Worm (Caenorhabditis elegans) whole organism, L4 larva: ENCODE data around the gene B0524.2.

Source experiments
- F26F4.8 ChIP-seq: fragments of 200-800 bp; sonication (Bioruptor generic); conservative IDR thresholded peaks from 2 replicates; pipeline ENCODE4 v1.3.6; 2022; ENCODE audit warnings: missing genetic modification characterization, missing compliant biosample characterization
- F37D6.2 ChIP-seq: sonication (generic microtip); optimal IDR thresholded peaks from 2 replicates; lab custom pipeline; 2016; ENCODE audit warnings: mild to moderate bottlenecking, missing genetic modification characterization, missing compliant biosample characterization
- T26A8.4 ChIP-seq: fragments of 200-800 bp; sonication (Bioruptor generic); IDR thresholded peaks from 2 replicates; pipeline ENCODE4 v1.3.6; 2022; ENCODE audit warnings: missing genetic modification characterization, missing compliant biosample characterization
- aha-1 ChIP-seq: fragments of 150-350 bp; peaks from one replicate; lab custom pipeline; 2014; ENCODE audit warnings: missing biosample characterization, missing genetic modification characterization
- ama-1 ChIP-seq: fragments of 150-350 bp; optimal IDR thresholded peaks from 2 replicates; lab custom pipeline; 2014; ENCODE audit warnings: inconsistent platforms, mixed read lengths
- ceh-28 ChIP-seq: fragments of 150-350 bp; optimal IDR thresholded peaks from 2 replicates; lab custom pipeline; 2014; ENCODE audit warnings: missing biosample characterization, missing genetic modification reagents, missing genetic modification characterization
- ceh-44 ChIP-seq: fragments of 200-800 bp; sonication (Bioruptor generic); IDR thresholded peaks from 2 replicates; pipeline ENCODE4 v1.3.6; 2022; ENCODE audit warnings: missing genetic modification reagents, missing genetic modification characterization, missing compliant biosample characterization
- ceh-62 ChIP-seq: sonication (generic microtip); optimal IDR thresholded peaks from 2 replicates; lab custom pipeline; 2017; ENCODE audit warnings: missing biosample characterization, missing genetic modification characterization
- ctbp-1 ChIP-seq: fragments of 200-800 bp; sonication (Bioruptor generic); IDR thresholded peaks from 2 replicates; pipeline ENCODE4 v1.3.6; 2022; ENCODE audit warnings: missing genetic modification reagents, missing genetic modification characterization, missing compliant biosample characterization
- daf-16 ChIP-seq, 3 experiments: sonication (generic microtip); optimal IDR thresholded peaks; 2 replicates each; lab custom pipeline; 2016 to 2017; ENCODE audit warnings: missing genetic modification characterization in 3 of 3, missing genetic modification reagents in 3 of 3, mild to moderate bottlenecking in 2 of 3, missing compliant biosample characterization in 2 of 3, missing biosample characterization in 1 of 3, moderate library complexity in 1 of 3
- daf-19 ChIP-seq: fragments of 200-800 bp; sonication (Bioruptor generic); conservative IDR thresholded peaks from 2 replicates; pipeline ENCODE4 v1.3.6; 2022; ENCODE audit warnings: missing genetic modification characterization, missing compliant biosample characterization
- daf-8 ChIP-seq: fragments of 200-800 bp; sonication (Bioruptor generic); IDR thresholded peaks from 2 replicates; pipeline ENCODE4 v1.3.6; 2022; ENCODE audit warnings: missing genetic modification characterization, missing compliant biosample characterization
- duxl-1 ChIP-seq: sonication (generic microtip); optimal IDR thresholded peaks from 2 replicates; lab custom pipeline; 2016; ENCODE audit warnings: mild to moderate bottlenecking, missing genetic modification characterization, moderate library complexity, missing compliant biosample characterization; ENCODE audit not compliant: poor library complexity
- dve-1 ChIP-seq: sonication (generic microtip); optimal IDR thresholded peaks from 2 replicates; lab custom pipeline; 2017; ENCODE audit warnings: antibody characterized with exemption, mild to moderate bottlenecking, missing genetic modification characterization, missing compliant biosample characterization; ENCODE audit not compliant: insufficient read depth
- egl-43 ChIP-seq: fragments of 200-800 bp; sonication (Bioruptor generic); IDR thresholded peaks from 2 replicates; pipeline ENCODE4 v1.3.6; 2022; ENCODE audit warnings: missing genetic modification reagents, missing genetic modification characterization, missing compliant biosample characterization
- fos-1 ChIP-seq: fragments of 150-350 bp; optimal IDR thresholded peaks from 2 replicates; lab custom pipeline; 2014; ENCODE audit warnings: missing biosample characterization, missing genetic modification characterization
- gei-8 ChIP-seq: fragments of 200-800 bp; sonication (Bioruptor generic); optimal IDR thresholded peaks from 2 replicates; lab custom pipeline; 2018; ENCODE audit warnings: mild to moderate bottlenecking, missing genetic modification characterization, missing compliant biosample characterization
- hif-1 ChIP-seq, 2 experiments: sonication (generic microtip); optimal IDR thresholded peaks; 2 replicates each; lab custom pipeline; 2016 to 2017; ENCODE audit warnings: missing compliant biosample characterization in 2 of 2, missing genetic modification characterization in 2 of 2, missing genetic modification reagents in 2 of 2, missing genotype in 2 of 2, mild to moderate bottlenecking in 1 of 2
- hlh-30 ChIP-seq: sonication (generic microtip); optimal IDR thresholded peaks from 2 replicates; lab custom pipeline; 2017; ENCODE audit warnings: antibody characterized with exemption, mild to moderate bottlenecking, missing genetic modification characterization, missing compliant biosample characterization; ENCODE audit not compliant: insufficient read depth
- hmg-1.1 ChIP-seq: fragments of 200-800 bp; sonication (Bioruptor generic); IDR thresholded peaks from 2 replicates; pipeline ENCODE4 v1.3.6; 2022; ENCODE audit warnings: missing genetic modification reagents, missing genetic modification characterization, missing compliant biosample characterization
- lin-15B ChIP-seq: fragments of 150-350 bp; sonication (generic microtip); optimal IDR thresholded peaks from 3 replicates; lab custom pipeline; 2014; ENCODE audit warnings: missing biosample characterization, missing genetic modification characterization
- lin-39 ChIP-seq: fragments of 150-350 bp; optimal IDR thresholded peaks from 2 replicates; lab custom pipeline; 2014; ENCODE audit warnings: missing biosample characterization, missing genetic modification reagents, missing genetic modification characterization
- lsy-2 ChIP-seq, 2 experiments: fragments of 150-350 bp in 1 of 2; sonication (generic microtip) in 1 of 2; optimal IDR thresholded peaks; 2 replicates each; lab custom pipeline; 2014 to 2017; ENCODE audit warnings: missing biosample characterization in 2 of 2, missing genetic modification characterization in 2 of 2
- madf-5 ChIP-seq, 2 experiments: fragments of 200-800 bp; sonication (Bioruptor generic); IDR thresholded peaks; 2 replicates each; pipeline ENCODE4 v1.3.6; 2022; ENCODE audit warnings: missing compliant biosample characterization in 2 of 2, missing genetic modification characterization in 2 of 2
- madf-9 ChIP-seq: fragments of 200-800 bp; sonication (Bioruptor generic); conservative IDR thresholded peaks from 2 replicates; pipeline ENCODE4 v1.3.6; 2022; ENCODE audit warnings: missing genetic modification reagents, missing genetic modification characterization, missing compliant biosample characterization
- mdt-29 ChIP-seq: fragments of 200-800 bp; sonication (Bioruptor generic); IDR thresholded peaks from 2 replicates; pipeline ENCODE4 v1.3.6; 2022; ENCODE audit warnings: missing genetic modification reagents, missing genetic modification characterization, missing compliant biosample characterization
- mep-1 ChIP-seq: fragments of 150-350 bp; sonication (generic microtip); optimal IDR thresholded peaks from 3 replicates; lab custom pipeline; 2014; ENCODE audit warnings: missing biosample characterization, missing genetic modification characterization
- mes-2 ChIP-seq: sonication (generic microtip); optimal IDR thresholded peaks from 2 replicates; lab custom pipeline; 2016; ENCODE audit warnings: missing genotype, mild to moderate bottlenecking, missing genetic modification characterization, missing compliant biosample characterization; ENCODE audit not compliant: poor library complexity, severe bottlenecking
- nhr-102 ChIP-seq: sonication (generic microtip); optimal IDR thresholded peaks from 2 replicates; lab custom pipeline; 2016; ENCODE audit warnings: mild to moderate bottlenecking, missing genetic modification characterization, moderate library complexity, missing compliant biosample characterization
- nhr-237 ChIP-seq: sonication (generic microtip); optimal IDR thresholded peaks from 2 replicates; lab custom pipeline; 2017; ENCODE audit warnings: missing biosample characterization, missing genetic modification characterization
- nhr-28 ChIP-seq: fragments of 150-350 bp; optimal IDR thresholded peaks from 2 replicates; lab custom pipeline; 2014; ENCODE audit warnings: missing biosample characterization, missing genetic modification characterization
- nhr-41 ChIP-seq: fragments of 200-800 bp; sonication (Bioruptor generic); IDR thresholded peaks from 2 replicates; pipeline ENCODE4 v1.3.6; 2022; ENCODE audit warnings: missing genetic modification reagents, missing genetic modification characterization, missing compliant biosample characterization
- nhr-42 ChIP-seq: fragments of 200-800 bp; sonication (Bioruptor generic); IDR thresholded peaks from 2 replicates; pipeline ENCODE4 v1.3.6; 2022; ENCODE audit warnings: missing genetic modification characterization, missing compliant biosample characterization
- nhr-6 ChIP-seq: fragments of 150-350 bp; optimal IDR thresholded peaks from 2 replicates; lab custom pipeline; 2014; ENCODE audit warnings: missing biosample characterization, missing genetic modification characterization
- nhr-76 ChIP-seq: fragments of 150-350 bp; optimal IDR thresholded peaks from 2 replicates; lab custom pipeline; 2014; ENCODE audit warnings: missing biosample characterization, missing genetic modification characterization
- pha-4 ChIP-seq, 2 experiments: fragments of 150-350 bp in 1 of 2; fragments of 200-800 bp in 1 of 2; sonication (Bioruptor generic) in 1 of 2; IDR thresholded peaks in 1 of 2; optimal IDR thresholded peaks in 1 of 2; 2 replicates each; pipeline versions ENCODE4 v1.3.6 to Lab custom; 2014 to 2022; ENCODE audit warnings: missing genetic modification characterization in 2 of 2, missing genetic modification reagents in 2 of 2, missing biosample characterization in 1 of 2, missing compliant biosample characterization in 1 of 2
- php-3 ChIP-seq: fragments of 200-800 bp; sonication (Bioruptor generic); IDR thresholded peaks from 2 replicates; pipeline ENCODE4 v1.3.6; 2022; ENCODE audit warnings: missing genetic modification reagents, missing genetic modification characterization, missing compliant biosample characterization
- pqm-1 ChIP-seq: sonication (generic microtip); optimal IDR thresholded peaks from 2 replicates; lab custom pipeline; 2017; ENCODE audit warnings: missing biosample characterization, missing genetic modification characterization
- rbr-2 ChIP-seq: sonication (generic microtip); optimal IDR thresholded peaks from 2 replicates; lab custom pipeline; 2016; ENCODE audit warnings: missing genotype, missing genetic modification characterization, missing compliant biosample characterization
- saeg-2 ChIP-seq: fragments of 200-800 bp; sonication (Bioruptor generic); IDR thresholded peaks from 2 replicates; pipeline ENCODE4 v1.3.6; 2022; ENCODE audit warnings: missing genetic modification reagents, missing genetic modification characterization, missing compliant biosample characterization
- snpc-1.2 ChIP-seq: fragments of 200-800 bp; sonication (Bioruptor generic); IDR thresholded peaks from 2 replicates; pipeline ENCODE4 v1.3.6; 2022; ENCODE audit warnings: missing genetic modification reagents, missing genetic modification characterization, missing compliant biosample characterization
- spr-1 ChIP-seq: sonication (generic microtip); optimal IDR thresholded peaks from 2 replicates; lab custom pipeline; 2016; ENCODE audit warnings: mild to moderate bottlenecking, missing genetic modification characterization, missing compliant biosample characterization
- spr-3 ChIP-seq: fragments of 200-800 bp; sonication (Bioruptor generic); optimal IDR thresholded peaks from 2 replicates; lab custom pipeline; 2018; ENCODE audit warnings: mild to moderate bottlenecking, missing genetic modification characterization, missing compliant biosample characterization
- tag-97 ChIP-seq: fragments of 200-800 bp; sonication (Bioruptor generic); IDR thresholded peaks from 2 replicates; pipeline ENCODE4 v1.3.6; 2022; ENCODE audit warnings: missing genetic modification characterization, missing compliant biosample characterization
- unc-130 ChIP-seq: sonication (generic microtip); optimal IDR thresholded peaks from 2 replicates; lab custom pipeline; 2016; ENCODE audit warnings: missing genetic modification reagents, missing genetic modification characterization, missing compliant biosample characterization
- unc-62 ChIP-seq, 3 experiments: fragments of 150-350 bp in 1 of 3; sonication (generic microtip); optimal IDR thresholded peaks in 2 of 3; peaks in 1 of 3; 1 replicate in 1 of 3; 2 replicates in 2 of 3; lab custom pipeline; 2014 to 2017; ENCODE audit warnings: missing biosample characterization in 3 of 3, missing genetic modification characterization in 3 of 3, missing genetic modification reagents in 3 of 3, missing genotype in 1 of 3
- zfp-2 ChIP-seq: sonication (generic microtip); optimal IDR thresholded peaks from 2 replicates; lab custom pipeline; 2016; ENCODE audit warnings: mild to moderate bottlenecking, missing genetic modification characterization, missing compliant biosample characterization
- zfp-3 ChIP-seq: fragments of 200-800 bp; sonication (Bioruptor generic); conservative IDR thresholded peaks from 2 replicates; pipeline ENCODE4 v1.3.6; 2022; ENCODE audit warnings: missing genetic modification reagents, missing genetic modification characterization, missing compliant biosample characterization
- ztf-11 ChIP-seq: fragments of 150-350 bp; optimal IDR thresholded peaks from 2 replicates; lab custom pipeline; 2014; ENCODE audit warnings: missing biosample characterization, missing genetic modification characterization

Gene B0524.2

ce11 chrIII:1921136-1921680, 27.4 kb downstream of the B0524.2 start (continued):
- TF ChIP-seq unc-130 (GFP tag; lab: Kevin White, UChicago): no peak
- peak; percentile 47 for TF ChIP-seq pqm-1 (tag; lab: Kevin White, UChicago)
- no peak for TF ChIP-seq ceh-44 (GFP tag; lab: Robert Waterston, UW)
- TF ChIP-seq nhr-102 (tag; lab: Kevin White, UChicago): peak; percentile 92
- peak; percentile 74 for TF ChIP-seq spr-1
- TF ChIP-seq lin-39: no peak
- TF ChIP-seq daf-8 (GFP tag; lab: Robert Waterston, UW): no peak
- peak; percentile 94 for TF ChIP-seq dve-1
- TF ChIP-seq daf-16 (GFP tag; optimal IDR thresholded peaks at IDR 0.05; lab: Kevin White, UChicago): peak; percentile 70 to 91
- TF ChIP-seq daf-16 (tag; optimal IDR thresholded peaks at IDR 0.05; lab: Kevin White, UChicago): peak; percentile 83
- TF ChIP-seq nhr-28 (tag; lab: Kevin White, UChicago): peak; percentile 88
- TF ChIP-seq hlh-30 (tag; lab: Kevin White, UChicago): peak; percentile 90
- peak; percentile 67 for TF ChIP-seq php-3
- TF ChIP-seq zfp-3 (GFP tag; lab: Robert Waterston, UW): peak; percentile 74
- no peak for TF ChIP-seq daf-19 (GFP tag; lab: Robert Waterston, UW)
- peak; percentile 71 for TF ChIP-seq zfp-2 (tag; lab: Kevin White, UChicago)
- TF ChIP-seq nhr-237: no peak
- peak; percentile 88 for TF ChIP-seq mep-1 (tag; lab: Kevin White, UChicago)
- peak; percentile 97 for TF ChIP-seq saeg-2 (GFP tag; lab: Robert Waterston, UW)
- peak; percentile 100 for TF ChIP-seq gei-8 (GFP tag; lab: Kevin White, UChicago)
- TF ChIP-seq nhr-42 (GFP tag; lab: Robert Waterston, UW): peak; percentile 73; the same call in 1 of the 2 replicates
- TF ChIP-seq F37D6.2 (tag; lab: Kevin White, UChicago): peak; percentile 93
- TF ChIP-seq madf-9 (GFP tag; lab: Robert Waterston, UW): peak; percentile 62
- peak; percentile 85 to 86 for TF ChIP-seq lsy-2 (tag; optimal IDR thresholded peaks at IDR 0.05; lab: Kevin White, UChicago)
- no peak for TF ChIP-seq lin-15B (tag; lab: Kevin White, UChicago)
- TF ChIP-seq mdt-29 (GFP tag; lab: Robert Waterston, UW): no peak
- TF ChIP-seq ztf-11 (tag; lab: Kevin White, UChicago): no peak
- TF ChIP-seq nhr-6 (tag; lab: Kevin White, UChicago): peak; percentile 65
- TF ChIP-seq madf-5 (GFP tag; IDR thresholded peaks at IDR 0.05; lab: Robert Waterston, UW): no peak
- TF ChIP-seq duxl-1 (tag; lab: Kevin White, UChicago): peak; percentile 23
- peak; percentile 82 for TF ChIP-seq egl-43 (GFP tag; lab: Robert Waterston, UW)
- TF ChIP-seq aha-1 (tag; lab: Kevin White, UChicago): peak; percentile 99
- TF ChIP-seq rbr-2: peak; percentile 96
- TF ChIP-seq mes-2 (tag; lab: Kevin White, UChicago): peak; percentile 55
- no peak for TF ChIP-seq tag-97
- peak; percentile 66 for TF ChIP-seq nhr-76 (tag; lab: Kevin White, UChicago)
- peak; percentile 88 for TF ChIP-seq ctbp-1
- peak; percentile 26 for TF ChIP-seq ceh-28 (tag; lab: Kevin White, UChicago)
- peak; percentile 89 for TF ChIP-seq T26A8.4 (GFP tag; lab: Robert Waterston, UW)
- TF ChIP-seq spr-3 (GFP tag; lab: Kevin White, UChicago): peak; percentile 63
- TF ChIP-seq ama-1 (lab: Kevin White, UChicago): peak; percentile 38
- peak; percentile 93 for TF ChIP-seq hmg-1.1 (GFP tag; lab: Robert Waterston, UW)
- no peak for TF ChIP-seq F26F4.8 (GFP tag; lab: Robert Waterston, UW)
- TF ChIP-seq snpc-1.2 (GFP tag; lab: Robert Waterston, UW): no peak
- peak; percentile 72 for TF ChIP-seq nhr-41
- TF ChIP-seq fos-1 (tag; lab: Kevin White, UChicago): peak; percentile 81
- peak in 1 of 2 experiments; percentile 100 for TF ChIP-seq unc-62 (GFP tag; optimal IDR thresholded peaks at IDR 0.05 in 1 of 2; lab: Kevin White, UChicago)
- no peak for TF ChIP-seq unc-62 (tag; optimal IDR thresholded peaks at IDR 0.05; lab: Kevin White, UChicago)
- TF ChIP-seq pha-4 (GFP tag; IDR thresholded peaks at IDR 0.05; lab: Robert Waterston, UW): peak; percentile 98
- TF ChIP-seq pha-4 (tag; optimal IDR thresholded peaks at IDR 0.05; lab: Kevin White, UChicago): peak; percentile 29
- peak; percentile 80 to 83 for TF ChIP-seq hif-1 (tag; optimal IDR thresholded peaks at IDR 0.05; lab: Kevin White, UChicago)
- no peak for TF ChIP-seq ceh-62 (tag; lab: Kevin White, UChicago)
